Worm (Caenorhabditis elegans): Measurements from ENCODE around the gene cnc-9.

DNA sequence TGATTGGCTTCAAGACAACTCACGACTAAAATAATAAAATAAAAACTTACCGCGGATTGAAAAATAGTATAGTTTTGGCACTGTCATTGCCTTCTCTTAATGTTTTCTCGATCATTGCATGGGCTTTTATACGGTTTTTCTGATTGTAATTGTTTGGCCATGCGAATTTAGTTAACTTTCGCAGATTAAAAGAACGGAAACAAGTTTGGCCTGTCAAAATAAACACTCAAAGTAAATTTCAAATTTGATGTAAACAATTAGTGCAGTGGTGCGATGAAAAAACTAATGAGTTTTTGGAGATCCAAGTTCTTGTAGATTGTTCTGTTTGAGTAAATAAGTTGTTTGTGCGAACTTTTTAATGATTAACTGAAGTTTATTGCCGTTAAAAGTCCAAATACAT lies 793 bp downstream of the cnc-9 start, which contains the start of gene gst-41:
- no peak for TF ChIP-seq nhr-28 (tag; optimal IDR thresholded peaks at IDR 0.05)
- no peak for TF ChIP-seq sdz-12 (GFP tag; optimal IDR thresholded peaks at IDR 0.05)
- no peak for TF ChIP-seq ces-1 (GFP tag; optimal IDR thresholded peaks at IDR 0.05)
- no peak for TF ChIP-seq ZK546.5 (tag; optimal IDR thresholded peaks at IDR 0.05)
- TF ChIP-seq php-3 (GFP tag; IDR thresholded peaks at IDR 0.05): no peak
- TF ChIP-seq F44E2.7 (GFP tag; IDR thresholded peaks at IDR 0.05): no peak

Measured in whole organism, L4 larva.